Worm (Caenorhabditis elegans) whole organism, early embryonic: ENCODE measurements around the gene egl-4.

Experiments
- B0310.2 ChIP-seq: sonication (generic microtip); optimal IDR thresholded peaks from 2 replicates; lab custom pipeline; 2016; ENCODE audit warnings: mild to moderate bottlenecking, missing genetic modification characterization, missing compliant biosample characterization
- F13C5.2 ChIP-seq: sonication (generic microtip); optimal IDR thresholded peaks from 2 replicates; lab custom pipeline; 2017; ENCODE audit warnings: mild to moderate bottlenecking, missing genetic modification characterization, inconsistent platforms, missing compliant biosample characterization
- aly-1 ChIP-seq: sonication (generic microtip); optimal IDR thresholded peaks from 2 replicates; lab custom pipeline; 2016; ENCODE audit warnings: missing genetic modification characterization, missing compliant biosample characterization
- ama-1 ChIP-seq: fragments of 150-350 bp; optimal IDR thresholded peaks from 2 replicates; lab custom pipeline; 2014
- ceh-13 ChIP-seq: fragments of 200-800 bp; sonication (Bioruptor generic); optimal IDR thresholded peaks from 2 replicates; lab custom pipeline; 2018; ENCODE audit warnings: mild to moderate bottlenecking, missing genetic modification characterization, missing compliant biosample characterization
- ceh-36 ChIP-seq: sonication (generic microtip); optimal IDR thresholded peaks from 2 replicates; lab custom pipeline; 2016; ENCODE audit warnings: missing genetic modification characterization, inconsistent platforms, missing compliant biosample characterization
- ets-7 ChIP-seq: sonication (generic microtip); optimal IDR thresholded peaks from 2 replicates; lab custom pipeline; 2016; ENCODE audit warnings: missing genotype, missing genetic modification characterization, missing compliant biosample characterization
- flt-1 ChIP-seq: fragments of 200-800 bp; sonication (Bioruptor generic); IDR thresholded peaks from 2 replicates; pipeline ENCODE4 v1.3.6; 2022; ENCODE audit warnings: missing genetic modification characterization, missing compliant biosample characterization
- hmbx-1 ChIP-seq: sonication (generic microtip); optimal IDR thresholded peaks from 2 replicates; lab custom pipeline; 2016; ENCODE audit warnings: mild to moderate bottlenecking, missing genetic modification characterization, missing compliant biosample characterization
- hmg-4 ChIP-seq: fragments of 200-800 bp; sonication (Bioruptor generic); optimal IDR thresholded peaks from 2 replicates; lab custom pipeline; 2018; ENCODE audit warnings: mild to moderate bottlenecking, missing genetic modification characterization, missing compliant biosample characterization
- hnd-1 ChIP-seq: sonication (generic microtip); optimal IDR thresholded peaks from 2 replicates; lab custom pipeline; 2016; ENCODE audit warnings: missing genetic modification characterization, missing compliant biosample characterization
- pes-1 ChIP-seq: fragments of 200-800 bp; sonication (Bioruptor generic); IDR thresholded peaks from 2 replicates; pipeline ENCODE4 v1.3.6; 2022; ENCODE audit warnings: missing genetic modification reagents, missing genetic modification characterization, missing compliant biosample characterization
- scrt-1 ChIP-seq: fragments of 200-800 bp; sonication (Bioruptor generic); IDR thresholded peaks from 2 replicates; pipeline ENCODE4 v1.3.6; 2022; ENCODE audit warnings: missing genetic modification characterization, missing compliant biosample characterization
- sea-1 ChIP-seq: fragments of 200-800 bp; sonication (Bioruptor generic); conservative IDR thresholded peaks from 2 replicates; pipeline ENCODE4 v1.3.6; 2022; ENCODE audit warnings: missing genetic modification characterization, missing compliant biosample characterization
- tbx-11 ChIP-seq: fragments of 200-800 bp; sonication (Bioruptor generic); IDR thresholded peaks from 2 replicates; pipeline ENCODE4 v1.3.6; 2022; ENCODE audit warnings: missing genetic modification characterization, missing compliant biosample characterization
- tbx-37 ChIP-seq: fragments of 200-800 bp; sonication (Bioruptor generic); conservative IDR thresholded peaks from 2 replicates; pipeline ENCODE4 v1.3.6; 2022; ENCODE audit warnings: missing genetic modification reagents, missing genetic modification characterization, missing compliant biosample characterization
- tra-4 ChIP-seq: sonication (generic microtip); optimal IDR thresholded peaks from 2 replicates; lab custom pipeline; 2017; ENCODE audit warnings: missing genetic modification characterization, missing compliant biosample characterization

Gene egl-4

DNA sequence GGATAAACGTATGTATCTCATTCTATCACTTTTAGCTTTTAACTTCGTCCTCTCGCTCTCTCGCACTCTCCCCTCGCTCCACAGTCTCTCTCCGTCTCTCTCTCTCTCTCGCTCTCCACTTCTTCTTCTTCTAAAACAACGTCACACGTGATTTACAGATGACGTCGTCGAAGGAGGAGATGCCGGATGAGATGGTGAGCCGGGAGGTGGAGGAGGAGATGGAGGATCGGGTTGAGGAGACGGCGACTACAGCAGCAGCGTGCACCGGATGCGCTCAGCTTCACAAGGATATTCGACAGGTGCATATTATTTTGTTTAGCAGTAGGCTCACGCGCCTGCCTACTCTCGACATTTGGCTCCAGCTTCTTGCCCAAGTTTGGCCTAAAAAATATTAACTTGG is 69.9 kb downstream of the egl-4 start, which contains the start of gene elt-6:
Gene elt-6 (plus strand): TSS at position 159 of the 400 bp plus-strand sequence.
- TF ChIP-seq B0310.2 = no peak
- peak; percentile 10 for TF ChIP-seq hmg-4
- peak; percentile 41; the same call in 1 of the 2 replicates for TF ChIP-seq pes-1 (GFP tag; lab: Robert Waterston, UW)
- TF ChIP-seq tra-4 = no peak

DNA sequence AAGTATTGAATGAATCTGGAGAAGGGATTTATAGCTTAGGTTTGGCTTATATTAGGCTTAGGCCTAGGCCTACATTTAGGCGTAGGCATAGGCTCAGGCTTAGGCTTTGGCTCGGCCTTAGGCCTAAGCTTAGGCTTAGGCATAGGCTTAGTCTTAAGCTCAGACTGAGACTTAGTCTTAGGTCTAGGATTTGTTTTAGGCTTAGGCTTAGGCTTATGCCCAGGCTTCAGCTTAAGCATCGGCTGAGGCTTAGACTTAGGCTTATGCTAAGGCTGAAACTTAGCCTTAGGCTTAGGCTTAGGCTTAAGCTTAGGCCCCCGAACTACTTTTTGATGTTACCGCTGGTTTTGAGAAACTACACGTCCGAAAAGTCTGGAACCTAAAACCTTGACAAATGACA is 72.6 kb downstream of the egl-4 start:
- peak; percentile 73 for TF ChIP-seq ceh-36
- TF ChIP-seq hmg-4 = no peak

DNA sequence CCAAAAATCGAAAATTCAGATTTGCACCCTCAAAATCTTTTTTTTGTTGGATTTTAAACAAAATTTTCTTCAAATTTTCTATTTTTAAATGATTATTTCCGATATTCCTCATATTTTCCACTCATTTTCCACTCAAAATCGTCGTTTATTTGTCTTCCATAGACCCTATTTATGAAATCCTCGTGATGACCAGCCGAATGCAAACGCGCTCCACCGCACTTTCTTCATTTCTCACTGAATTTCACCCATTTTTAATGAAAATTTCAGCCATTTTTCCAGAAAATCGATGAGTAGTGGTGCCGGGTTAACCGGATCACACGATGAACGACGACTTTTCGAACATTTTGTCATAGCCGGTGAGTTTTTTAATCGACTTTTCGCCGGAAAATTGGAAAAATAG is 75.9 kb downstream of the egl-4 start, which contains the start of gene denn-4:
Gene denn-4 (plus strand): TSS at position 280 of the 400 bp plus-strand sequence.
- TF ChIP-seq B0310.2 = no peak
- TF ChIP-seq ceh-13 = no peak
- TF ChIP-seq tra-4 = no peak
- no peak for TF ChIP-seq sea-1
- TF ChIP-seq aly-1 = no peak
- TF ChIP-seq flt-1 (GFP tag; lab: Robert Waterston, UW) = no peak
- no peak for TF ChIP-seq ceh-36
- no peak for TF ChIP-seq ets-7 (tag; lab: Kevin White, UChicago)
- TF ChIP-seq tbx-11 (GFP tag; lab: Robert Waterston, UW) = no peak
- no peak for TF ChIP-seq pes-1 (GFP tag; lab: Robert Waterston, UW)
- TF ChIP-seq tbx-37 (GFP tag; lab: Robert Waterston, UW) = no peak
- TF ChIP-seq hmbx-1 (tag; lab: Kevin White, UChicago) = no peak
- TF ChIP-seq hnd-1 = no peak
- TF ChIP-seq scrt-1 (GFP tag; lab: Robert Waterston, UW) = no peak
- no peak for TF ChIP-seq hmg-4
- no peak for TF ChIP-seq ama-1 (lab: Kevin White, UChicago)
- no peak for TF ChIP-seq F13C5.2 (tag; lab: Kevin White, UChicago)

DNA sequence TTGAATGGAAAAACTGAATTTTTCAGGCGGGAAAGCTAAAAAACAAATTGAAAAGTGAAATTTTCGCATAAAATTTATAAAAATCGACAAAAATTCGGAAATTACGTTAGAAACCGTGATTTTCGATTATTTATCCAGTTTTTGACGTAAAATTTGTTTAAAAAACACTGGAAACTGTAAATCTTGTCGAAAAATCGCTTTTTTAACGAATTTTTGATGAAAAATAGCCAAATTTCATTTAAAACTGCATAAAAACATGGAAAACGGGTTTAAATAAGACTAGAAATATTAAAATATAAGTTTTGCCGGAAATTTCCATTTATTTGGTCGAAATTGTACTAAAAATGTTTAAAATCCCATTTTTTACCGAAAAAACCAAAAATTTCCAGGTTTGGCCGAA is 76.3 kb downstream of the egl-4 start:
- no peak for TF ChIP-seq hnd-1
- no peak for TF ChIP-seq ceh-36
- no peak for TF ChIP-seq scrt-1 (GFP tag; lab: Robert Waterston, UW)
